Worm (Caenorhabditis elegans) whole organism, young adult: ENCODE measurements around the gene irg-2.

Experiments used
- B0336.3 ChIP-seq: fragments of 200-800 bp; sonication (Bioruptor generic); IDR thresholded peaks from 2 replicates; pipeline ENCODE4 v1.3.6; 2022; ENCODE audit warnings: missing genetic modification characterization, missing compliant biosample characterization
- C06A6.2 ChIP-seq: fragments of 200-800 bp; sonication (Bioruptor generic); conservative IDR thresholded peaks from 2 replicates; pipeline ENCODE4 v1.3.6; 2022; ENCODE audit warnings: missing genetic modification characterization, missing compliant biosample characterization
- F10E7.11 ChIP-seq: sonication (generic microtip); optimal IDR thresholded peaks from 2 replicates; lab custom pipeline; 2017; ENCODE audit warnings: mild to moderate bottlenecking, missing genetic modification characterization, moderate library complexity, missing compliant biosample characterization
- F39B2.1 ChIP-seq: fragments of 200-800 bp; sonication (Bioruptor generic); IDR thresholded peaks from 2 replicates; pipeline ENCODE4 v1.3.6; 2022; ENCODE audit warnings: missing genetic modification reagents, missing genetic modification characterization, missing compliant biosample characterization
- F49E8.2 ChIP-seq: sonication (generic microtip); optimal IDR thresholded peaks from 3 replicates; lab custom pipeline; 2017; ENCODE audit warnings: missing genetic modification characterization, mild to moderate bottlenecking, missing compliant biosample characterization, antibody characterized with exemption, moderate library complexity; ENCODE audit not compliant: insufficient read depth
- Y53G8AR.9 ChIP-seq: fragments of 200-800 bp; sonication (Bioruptor generic); conservative IDR thresholded peaks from 2 replicates; pipeline ENCODE4 v1.3.6; 2022; ENCODE audit warnings: missing genetic modification reagents, missing genetic modification characterization, missing compliant biosample characterization
- Y67H2A.10 ChIP-seq: fragments of 200-800 bp; sonication (Bioruptor generic); conservative IDR thresholded peaks from 2 replicates; pipeline ENCODE4 v1.3.6; 2022; ENCODE audit warnings: missing genetic modification reagents, missing genetic modification characterization, missing compliant biosample characterization
- Y95B8A.8 ChIP-seq: fragments of 200-800 bp; sonication (Bioruptor generic); IDR thresholded peaks from 2 replicates; pipeline ENCODE4 v1.3.6; 2022; ENCODE audit warnings: missing genetic modification reagents, missing genetic modification characterization, missing compliant biosample characterization
- ZK185.1 ChIP-seq: sonication (generic microtip); optimal IDR thresholded peaks from 2 replicates; lab custom pipeline; 2016; ENCODE audit warnings: mild to moderate bottlenecking, missing genetic modification characterization, missing compliant biosample characterization; ENCODE audit not compliant: poor library complexity, severe bottlenecking
- aptf-2 ChIP-seq: fragments of 200-800 bp; sonication (Bioruptor generic); conservative IDR thresholded peaks from 2 replicates; pipeline ENCODE4 v1.3.6; 2022; ENCODE audit warnings: missing genetic modification reagents, missing genetic modification characterization, missing compliant biosample characterization
- aptf-3 ChIP-seq: fragments of 200-800 bp; sonication (Bioruptor generic); IDR thresholded peaks from 2 replicates; pipeline ENCODE4 v1.3.6; 2022; ENCODE audit warnings: missing genetic modification characterization, missing compliant biosample characterization
- athp-1 ChIP-seq: sonication (generic microtip); optimal IDR thresholded peaks from 2 replicates; lab custom pipeline; 2017; ENCODE audit warnings: mild to moderate bottlenecking, missing genetic modification characterization, missing compliant biosample characterization
- attf-3 ChIP-seq: fragments of 200-800 bp; sonication (Bioruptor generic); conservative IDR thresholded peaks from 2 replicates; pipeline ENCODE4 v1.3.6; 2022; ENCODE audit warnings: missing genetic modification reagents, missing genetic modification characterization, missing compliant biosample characterization
- ccch-3 ChIP-seq: fragments of 200-800 bp; sonication (Bioruptor generic); optimal IDR thresholded peaks from 2 replicates; lab custom pipeline; 2018; ENCODE audit warnings: mild to moderate bottlenecking, missing genetic modification characterization, missing compliant biosample characterization
- cebp-2 ChIP-seq: fragments of 200-800 bp; sonication (Bioruptor generic); IDR thresholded peaks from 2 replicates; pipeline ENCODE4 v1.3.6; 2022; ENCODE audit warnings: missing genetic modification characterization, missing compliant biosample characterization
- ceh-100 ChIP-seq: fragments of 200-800 bp; sonication (Bioruptor generic); IDR thresholded peaks from 2 replicates; pipeline ENCODE4 v1.3.6; 2022; ENCODE audit warnings: missing genetic modification reagents, missing genetic modification characterization, missing compliant biosample characterization
- ceh-40 ChIP-seq: fragments of 200-800 bp; sonication (Bioruptor generic); IDR thresholded peaks from 2 replicates; pipeline ENCODE4 v1.3.6; 2022; ENCODE audit warnings: missing genetic modification characterization, missing compliant biosample characterization
- ceh-91 ChIP-seq: fragments of 200-800 bp; sonication (Bioruptor generic); IDR thresholded peaks from 2 replicates; pipeline ENCODE4 v1.3.6; 2022; ENCODE audit warnings: missing genetic modification reagents, missing genetic modification characterization, missing compliant biosample characterization
- die-1 ChIP-seq: sonication (generic microtip); optimal IDR thresholded peaks from 2 replicates; lab custom pipeline; 2016; ENCODE audit warnings: missing genotype, mild to moderate bottlenecking, missing genetic modification characterization, missing compliant biosample characterization
- dox-1 ChIP-seq: fragments of 200-800 bp; sonication (Bioruptor generic); IDR thresholded peaks from 2 replicates; pipeline ENCODE4 v1.3.6; 2022; ENCODE audit warnings: missing genetic modification reagents, missing genetic modification characterization, missing compliant biosample characterization
- ekl-4 ChIP-seq: fragments of 200-800 bp; sonication (Bioruptor generic); IDR thresholded peaks from 2 replicates; pipeline ENCODE4 v1.3.6; 2022; ENCODE audit warnings: missing genetic modification reagents, missing genetic modification characterization, missing compliant biosample characterization
- ets-4 ChIP-seq: fragments of 200-800 bp; sonication (Bioruptor generic); optimal IDR thresholded peaks from 2 replicates; lab custom pipeline; 2018; ENCODE audit warnings: mild to moderate bottlenecking, missing genetic modification characterization, missing compliant biosample characterization
- hmg-20 ChIP-seq: fragments of 200-800 bp; sonication (Bioruptor generic); IDR thresholded peaks from 2 replicates; pipeline ENCODE4 v1.3.6; 2022; ENCODE audit warnings: missing genetic modification reagents, missing genetic modification characterization, missing compliant biosample characterization
- let-607 ChIP-seq, 2 experiments: fragments of 200-800 bp in 1 of 2; sonication (Bioruptor generic) in 1 of 2; sonication (generic microtip) in 1 of 2; optimal IDR thresholded peaks; 2 replicates each; lab custom pipeline; 2016 to 2018; ENCODE audit warnings: mild to moderate bottlenecking in 2 of 2, missing compliant biosample characterization in 2 of 2, missing genetic modification characterization in 2 of 2, moderate library complexity in 2 of 2, missing genotype in 1 of 2
- lin-40 ChIP-seq: sonication (generic microtip); optimal IDR thresholded peaks from 2 replicates; lab custom pipeline; 2016; ENCODE audit warnings: missing genetic modification characterization, mild to moderate bottlenecking, missing compliant biosample characterization, missing genotype, missing genetic modification reagents
- lin-54 ChIP-seq: fragments of 200-800 bp; sonication (Bioruptor generic); optimal IDR thresholded peaks from 2 replicates; lab custom pipeline; 2018; ENCODE audit warnings: mild to moderate bottlenecking, missing genetic modification characterization, missing compliant biosample characterization
- madf-10 ChIP-seq: sonication (generic microtip); optimal IDR thresholded peaks from 2 replicates; lab custom pipeline; 2016; ENCODE audit warnings: mild to moderate bottlenecking, missing genetic modification characterization, missing compliant biosample characterization
- madf-8 ChIP-seq: fragments of 200-800 bp; sonication (Bioruptor generic); conservative IDR thresholded peaks from 2 replicates; pipeline ENCODE4 v1.3.6; 2022; ENCODE audit warnings: missing genetic modification reagents, missing genetic modification characterization, missing compliant biosample characterization
- mes-4 ChIP-seq: sonication (generic microtip); optimal IDR thresholded peaks from 2 replicates; lab custom pipeline; 2016; ENCODE audit warnings: missing genotype, missing genetic modification characterization, missing compliant biosample characterization
- nfya-2 ChIP-seq: fragments of 200-800 bp; sonication (Bioruptor generic); IDR thresholded peaks from 2 replicates; pipeline ENCODE4 v1.3.6; 2022; ENCODE audit warnings: missing genetic modification reagents, missing genetic modification characterization, missing compliant biosample characterization
- pha-4 ChIP-seq: fragments of 150-350 bp; sonication (generic microtip); optimal IDR thresholded peaks from 2 replicates; lab custom pipeline; 2014; ENCODE audit warnings: missing biosample characterization, missing genetic modification reagents, missing genetic modification characterization
- rpc-1 ChIP-seq, 2 experiments: fragments of 150-350 bp in 1 of 2; sonication (generic microtip) in 1 of 2; optimal IDR thresholded peaks; 2 replicates each; lab custom pipeline; 2014 to 2018; ENCODE audit warnings: missing biosample characterization in 1 of 2, missing genetic modification characterization in 1 of 2, missing genetic modification reagents in 1 of 2, missing genotype in 1 of 2
- tbp1 ChIP-seq: fragments of 200-800 bp; sonication (Bioruptor generic); optimal IDR thresholded peaks from 2 replicates; lab custom pipeline; 2018; ENCODE audit warnings: mild to moderate bottlenecking, missing genetic modification characterization, missing compliant biosample characterization
- unc-62 ChIP-seq: fragments of 150-350 bp; optimal IDR thresholded peaks from 2 replicates; lab custom pipeline; 2014; ENCODE audit warnings: missing biosample characterization, missing genetic modification reagents, missing genetic modification characterization
- xnd-1 ChIP-seq: sonication (generic microtip); optimal IDR thresholded peaks from 2 replicates; lab custom pipeline; 2016; ENCODE audit warnings: missing genotype, missing genetic modification reagents, missing genetic modification characterization, missing compliant biosample characterization
- ztf-18 ChIP-seq: sonication (generic microtip); optimal IDR thresholded peaks from 2 replicates; lab custom pipeline; 2016; ENCODE audit warnings: missing genotype, mild to moderate bottlenecking, missing genetic modification characterization, missing compliant biosample characterization
- ztf-22 ChIP-seq: fragments of 200-800 bp; sonication (Bioruptor generic); optimal IDR thresholded peaks from 2 replicates; lab custom pipeline; 2018; ENCODE audit warnings: mild to moderate bottlenecking, missing genetic modification characterization, moderate library complexity, missing compliant biosample characterization
- ztf-26 ChIP-seq: sonication (generic microtip); optimal IDR thresholded peaks from 2 replicates; lab custom pipeline; 2017; ENCODE audit warnings: missing genetic modification characterization, missing compliant biosample characterization
- ztf-28 ChIP-seq: fragments of 200-800 bp; sonication (Bioruptor generic); IDR thresholded peaks from 2 replicates; pipeline ENCODE4 v1.3.6; 2022; ENCODE audit warnings: missing genetic modification reagents, missing genetic modification characterization, missing compliant biosample characterization

The irg-2 gene

DNA sequence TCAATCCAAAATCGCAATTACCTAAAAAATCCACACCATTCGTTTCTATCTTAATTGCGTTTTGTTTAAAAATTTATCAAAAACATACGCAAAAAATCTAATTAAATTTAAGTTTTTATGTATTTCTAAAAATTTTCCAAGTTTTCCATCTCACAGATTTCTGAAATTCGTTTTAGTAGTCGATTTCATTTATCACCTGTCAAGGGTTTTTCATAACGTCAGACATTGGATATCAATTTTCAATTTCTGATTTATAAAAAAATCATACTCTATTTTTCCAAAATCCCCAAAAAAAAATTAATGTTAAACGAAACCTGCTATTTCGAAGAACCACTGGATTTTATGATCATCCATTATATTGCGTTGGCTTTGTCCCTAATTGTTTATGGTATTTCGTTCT is 31.8 kb upstream of the irg-2 start, which contains the start of gene srh-4:
Gene srh-4 (plus strand): TSS at position 301 of the 400 bp plus-strand sequence.
- TF ChIP-seq ceh-40 (GFP tag; lab: Robert Waterston, UW) (no peak), lin-40 (tag; lab: Kevin White, UChicago) (no peak), F10E7.11 (no peak), Y95B8A.8 (GFP tag; lab: Robert Waterston, UW) (no peak), rpc-1 (optimal IDR thresholded peaks at IDR 0.05; lab: Kevin White, UChicago) (no peak), rpc-1 (tag; optimal IDR thresholded peaks at IDR 0.05; lab: Kevin White, UChicago) (no peak), unc-62 (GFP tag; lab: Kevin White, UChicago) (no peak)

DNA sequence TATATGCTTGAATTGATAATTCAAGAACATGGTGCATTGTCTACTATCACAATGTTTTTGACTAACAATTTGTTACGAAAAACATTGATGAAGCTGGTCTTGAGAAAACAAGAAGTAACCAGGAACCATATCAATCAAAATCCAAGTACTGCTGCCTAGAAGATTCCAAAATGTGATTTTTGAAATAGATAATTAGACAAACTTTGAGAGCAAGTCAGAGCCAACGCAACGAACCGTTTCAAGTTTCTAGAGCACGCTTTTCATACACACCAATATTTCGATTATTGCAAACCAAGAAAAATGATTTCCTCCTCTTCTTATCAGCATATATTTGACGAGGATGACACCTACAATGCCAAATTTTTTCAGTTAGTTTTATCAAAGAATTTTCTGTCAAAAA is 25.2 kb upstream of the irg-2 start, which contains the start of gene srw-89:
Gene srw-89 (plus strand): TSS at position 301 of the 400 bp plus-strand sequence.
- no peak for TF ChIP-seq ztf-22 (GFP tag; lab: Kevin White, UChicago)
- no peak for TF ChIP-seq athp-1 (tag; lab: Kevin White, UChicago)
- TF ChIP-seq F49E8.2 (tag; lab: Kevin White, UChicago) = no peak
- TF ChIP-seq B0336.3 = no peak
- no peak for TF ChIP-seq lin-54 (GFP tag; lab: Kevin White, UChicago)
- no peak for TF ChIP-seq aptf-3 (GFP tag; lab: Robert Waterston, UW)
- TF ChIP-seq attf-3 (GFP tag; lab: Robert Waterston, UW) = no peak
- no peak for TF ChIP-seq F39B2.1 (GFP tag; lab: Robert Waterston, UW)
- no peak for TF ChIP-seq hmg-20 (GFP tag; lab: Robert Waterston, UW)
- TF ChIP-seq dox-1 (GFP tag; lab: Robert Waterston, UW) = no peak
- TF ChIP-seq ceh-91 (GFP tag; lab: Robert Waterston, UW) = no peak
- no peak for TF ChIP-seq ztf-18
- TF ChIP-seq madf-8 (GFP tag; lab: Robert Waterston, UW) = no peak
- TF ChIP-seq, all 124 proteins: peak for 0

DNA sequence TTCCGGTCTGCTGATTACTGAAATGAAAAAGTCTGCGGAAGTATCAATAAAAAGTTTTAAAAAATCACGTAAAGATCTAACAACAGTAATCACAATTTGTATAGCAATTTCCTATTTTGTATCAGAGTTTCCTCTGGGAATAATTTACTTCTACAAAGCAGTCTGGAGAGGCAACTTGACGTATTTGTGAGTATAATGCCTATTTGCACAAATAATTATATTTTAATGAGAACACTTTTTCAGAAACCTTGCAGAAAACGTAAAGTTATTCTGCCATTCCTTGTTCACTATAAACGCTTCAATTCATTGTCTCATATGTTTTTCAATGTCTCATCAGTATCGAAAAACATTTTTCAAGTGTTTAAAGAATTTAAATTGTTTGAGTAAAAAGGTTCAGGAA is 23.4 kb upstream of the irg-2 start:
- TF ChIP-seq ztf-26 (no peak), ztf-28 (GFP tag; lab: Robert Waterston, UW) (no peak), let-607 (tag; optimal IDR thresholded peaks at IDR 0.05; lab: Kevin White, UChicago) (no peak), ztf-22 (GFP tag; lab: Kevin White, UChicago) (no peak), ceh-100 (no peak), lin-54 (GFP tag; lab: Kevin White, UChicago) (no peak), nfya-2 (no peak), C06A6.2 (no peak), Y67H2A.10 (no peak), ZK185.1 (tag; lab: Kevin White, UChicago) (no peak), madf-10 (no peak), Y53G8AR.9 (no peak), mes-4 (tag; lab: Kevin White, UChicago) (no peak), ccch-3 (GFP tag; lab: Kevin White, UChicago) (no peak), aptf-2 (GFP tag; lab: Robert Waterston, UW) (no peak), cebp-2 (GFP tag; lab: Robert Waterston, UW) (no peak)

DNA sequence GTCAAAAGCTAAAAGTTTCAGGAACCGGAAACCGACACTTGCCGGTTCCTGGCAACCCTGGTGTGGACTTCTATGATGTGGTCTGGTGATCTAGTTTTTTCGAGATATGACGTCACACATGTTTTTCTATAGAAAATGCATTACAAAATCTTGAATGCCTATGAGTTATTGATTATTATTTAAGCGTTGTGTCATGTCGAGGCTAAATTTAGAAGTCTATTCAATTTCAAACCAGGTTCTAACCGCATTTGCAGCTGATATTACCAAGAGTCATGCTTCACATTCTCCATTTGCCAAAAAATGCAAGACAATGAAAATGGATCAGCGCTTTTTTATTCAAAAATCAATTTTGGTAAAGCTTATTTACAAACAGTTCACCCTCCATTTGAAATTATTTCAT is 22.8 kb upstream of the irg-2 start, which contains the start of gene K09D9.3:
Gene K09D9.3 (plus strand): TSS at position 301 of the 400 bp plus-strand sequence.
- no peak for TF ChIP-seq ekl-4 (GFP tag; lab: Robert Waterston, UW)
- no peak for TF ChIP-seq xnd-1 (tag; lab: Kevin White, UChicago)
- TF ChIP-seq ets-4 (GFP tag; lab: Kevin White, UChicago) = no peak
- no peak for TF ChIP-seq die-1 (tag; lab: Kevin White, UChicago)
- no peak for TF ChIP-seq pha-4 (tag; lab: Kevin White, UChicago)
- TF ChIP-seq tbp1 = no peak
- TF ChIP-seq nfya-2 = no peak
- TF ChIP-seq, all 124 proteins: peak for 0
